Worm (Caenorhabditis elegans) whole organism, L3 larva: Measurements from ENCODE around the gene C47E8.11.

Experiments used
- R02D3.7 ChIP-seq: fragments of 150-350 bp; optimal IDR thresholded peaks from 2 replicates; lab custom pipeline; 2014; ENCODE audit warnings: missing biosample characterization, missing genetic modification characterization
- ZK546.5 ChIP-seq: sonication (generic microtip); optimal IDR thresholded peaks from 2 replicates; lab custom pipeline; 2017; ENCODE audit warnings: missing biosample characterization, missing genetic modification characterization
- aly-2 ChIP-seq: fragments of 150-350 bp; optimal IDR thresholded peaks from 2 replicates; lab custom pipeline; 2014; ENCODE audit warnings: missing biosample characterization, missing genetic modification characterization
- ama-1 ChIP-seq: fragments of 150-350 bp; optimal IDR thresholded peaks from 2 replicates; lab custom pipeline; 2018
- ceh-16 ChIP-seq: sonication (generic microtip); optimal IDR thresholded peaks from 2 replicates; lab custom pipeline; 2017; ENCODE audit warnings: missing biosample characterization, missing genetic modification characterization
- ceh-28 ChIP-seq: fragments of 150-350 bp; optimal IDR thresholded peaks from 2 replicates; lab custom pipeline; 2014; ENCODE audit warnings: missing biosample characterization, missing genetic modification reagents, missing genetic modification characterization
- ceh-82 ChIP-seq: fragments of 150-350 bp; optimal IDR thresholded peaks from 2 replicates; lab custom pipeline; 2014; ENCODE audit warnings: missing biosample characterization, missing genetic modification characterization
- ceh-9 ChIP-seq: sonication (generic microtip); optimal IDR thresholded peaks from 2 replicates; lab custom pipeline; 2018; ENCODE audit warnings: missing biosample characterization, missing genetic modification characterization
- egl-27 ChIP-seq: sonication (generic microtip); optimal IDR thresholded peaks from 4 replicates; lab custom pipeline; 2017; ENCODE audit warnings: missing biosample characterization, missing genetic modification reagents, missing genetic modification characterization
- egl-5 ChIP-seq: fragments of 150-350 bp; optimal IDR thresholded peaks from 2 replicates; lab custom pipeline; 2017; ENCODE audit warnings: missing biosample characterization, missing genetic modification reagents, missing genetic modification characterization, inconsistent platforms
- elt-1 ChIP-seq: fragments of 150-350 bp; optimal IDR thresholded peaks from 2 replicates; lab custom pipeline; 2014; ENCODE audit warnings: missing biosample characterization, missing genetic modification characterization
- elt-2 ChIP-seq: sonication (generic microtip); optimal IDR thresholded peaks from 2 replicates; lab custom pipeline; 2016; ENCODE audit warnings: missing genetic modification reagents, mild to moderate bottlenecking, missing genetic modification characterization, missing compliant biosample characterization
- elt-3 ChIP-seq, 3 experiments: fragments of 150-350 bp in 1 of 3; sonication (generic microtip) in 2 of 3; optimal IDR thresholded peaks; 2 replicates in 2 of 3; 4 replicates in 1 of 3; lab custom pipeline; 2014 to 2017; ENCODE audit warnings: missing biosample characterization in 3 of 3, missing genetic modification characterization in 3 of 3
- eor-1 ChIP-seq, 2 experiments: fragments of 150-350 bp; optimal IDR thresholded peaks; 2 replicates each; lab custom pipeline; 2014 to 2018; ENCODE audit warnings: missing biosample characterization in 2 of 2, missing genetic modification characterization in 2 of 2
- fkh-10 ChIP-seq: sonication (generic microtip); optimal IDR thresholded peaks from 2 replicates; lab custom pipeline; 2017; ENCODE audit warnings: missing biosample characterization, missing genetic modification reagents, missing genetic modification characterization
- fkh-2 ChIP-seq: fragments of 150-350 bp; optimal IDR thresholded peaks from 2 replicates; lab custom pipeline; 2014; ENCODE audit warnings: missing biosample characterization, missing genetic modification reagents, missing genetic modification characterization
- fos-1 ChIP-seq: fragments of 150-350 bp; optimal IDR thresholded peaks from 2 replicates; lab custom pipeline; 2014; ENCODE audit warnings: missing biosample characterization, missing genetic modification characterization
- hmg-11 ChIP-seq: sonication (generic microtip); optimal IDR thresholded peaks from 2 replicates; lab custom pipeline; 2016; ENCODE audit warnings: missing genetic modification characterization, missing compliant biosample characterization
- jun-1 ChIP-seq: fragments of 150-350 bp; optimal IDR thresholded peaks from 2 replicates; lab custom pipeline; 2014; ENCODE audit warnings: missing biosample characterization, missing genetic modification reagents, missing genetic modification characterization
- lin-15B ChIP-seq: fragments of 150-350 bp; optimal IDR thresholded peaks from 2 replicates; lab custom pipeline; 2014; ENCODE audit warnings: missing biosample characterization, missing genetic modification characterization
- lin-39 ChIP-seq: fragments of 150-350 bp; optimal IDR thresholded peaks from 2 replicates; lab custom pipeline; 2018; ENCODE audit warnings: missing biosample characterization, missing genetic modification reagents, missing genetic modification characterization
- lsy-12 ChIP-seq: sonication (generic microtip); optimal IDR thresholded peaks from 2 replicates; lab custom pipeline; 2016; ENCODE audit warnings: mild to moderate bottlenecking, missing genetic modification characterization, missing compliant biosample characterization
- mdl-1 ChIP-seq: fragments of 150-350 bp; optimal IDR thresholded peaks from 2 replicates; lab custom pipeline; 2014; ENCODE audit warnings: missing biosample characterization, missing genetic modification characterization
- mml-1 ChIP-seq: fragments of 150-350 bp; sonication (generic microtip); optimal IDR thresholded peaks from 3 replicates; lab custom pipeline; 2014; ENCODE audit warnings: missing biosample characterization, missing genetic modification characterization
- nfya-1 ChIP-seq: sonication (generic microtip); optimal IDR thresholded peaks from 2 replicates; lab custom pipeline; 2017; ENCODE audit warnings: missing genetic modification characterization, mild to moderate bottlenecking, missing compliant biosample characterization, antibody characterized with exemption, moderate library complexity; ENCODE audit not compliant: insufficient read depth
- nhr-11 ChIP-seq: fragments of 150-350 bp; optimal IDR thresholded peaks from 2 replicates; lab custom pipeline; 2014; ENCODE audit warnings: missing biosample characterization, missing genetic modification characterization
- nhr-12 ChIP-seq: fragments of 150-350 bp; optimal IDR thresholded peaks from 2 replicates; lab custom pipeline; 2014; ENCODE audit warnings: missing biosample characterization, missing genetic modification characterization
- nhr-23 ChIP-seq: fragments of 150-350 bp; optimal IDR thresholded peaks from 2 replicates; lab custom pipeline; 2014; ENCODE audit warnings: missing biosample characterization, missing genetic modification reagents, missing genetic modification characterization
- nhr-237 ChIP-seq: fragments of 150-350 bp; optimal IDR thresholded peaks from 2 replicates; lab custom pipeline; 2014; ENCODE audit warnings: missing biosample characterization, missing genetic modification characterization
- nhr-25 ChIP-seq: sonication (generic microtip); optimal IDR thresholded peaks from 2 replicates; lab custom pipeline; 2017; ENCODE audit warnings: missing biosample characterization, missing genetic modification characterization
- nhr-28 ChIP-seq: fragments of 150-350 bp; optimal IDR thresholded peaks from 2 replicates; lab custom pipeline; 2014; ENCODE audit warnings: missing biosample characterization, missing genetic modification characterization
- nhr-43 ChIP-seq: sonication (generic microtip); optimal IDR thresholded peaks from 2 replicates; lab custom pipeline; 2016; ENCODE audit warnings: mild to moderate bottlenecking, missing genetic modification characterization, missing compliant biosample characterization; ENCODE audit not compliant: poor library complexity, severe bottlenecking
- nhr-76 ChIP-seq: fragments of 150-350 bp; sonication (generic microtip); optimal IDR thresholded peaks from 5 replicates; lab custom pipeline; 2014; ENCODE audit warnings: missing biosample characterization, missing genetic modification characterization
- nhr-77 ChIP-seq: fragments of 150-350 bp; optimal IDR thresholded peaks from 2 replicates; lab custom pipeline; 2014; ENCODE audit warnings: missing biosample characterization, missing genetic modification characterization
- pha-4 ChIP-seq: fragments of 150-350 bp; optimal IDR thresholded peaks from 2 replicates; lab custom pipeline; 2014; ENCODE audit warnings: missing biosample characterization, missing genetic modification reagents, missing genetic modification characterization
- pqm-1 ChIP-seq: fragments of 150-350 bp; optimal IDR thresholded peaks from 2 replicates; lab custom pipeline; 2017; ENCODE audit warnings: missing biosample characterization, missing genetic modification characterization, inconsistent platforms
- sea-2 ChIP-seq: fragments of 150-350 bp; sonication (generic microtip); optimal IDR thresholded peaks from 4 replicates; lab custom pipeline; 2014; ENCODE audit warnings: missing biosample characterization, missing genetic modification reagents, missing genetic modification characterization
- skn-1 ChIP-seq: fragments of 150-350 bp; optimal IDR thresholded peaks from 2 replicates; lab custom pipeline; 2014; ENCODE audit warnings: missing biosample characterization, missing genetic modification characterization
- snpc-4 ChIP-seq: fragments of 150-350 bp; optimal IDR thresholded peaks from 2 replicates; lab custom pipeline; 2014; ENCODE audit warnings: missing biosample characterization, missing genetic modification characterization
- tbx-2 ChIP-seq: sonication (generic microtip); optimal IDR thresholded peaks from 2 replicates; lab custom pipeline; 2016; ENCODE audit warnings: mild to moderate bottlenecking, missing genetic modification characterization, missing compliant biosample characterization
- unc-39 ChIP-seq: sonication (generic microtip); optimal IDR thresholded peaks from 4 replicates; lab custom pipeline; 2017; ENCODE audit warnings: missing biosample characterization, missing genetic modification characterization
- unc-62 ChIP-seq: fragments of 150-350 bp; sonication (generic microtip); optimal IDR thresholded peaks from 4 replicates; lab custom pipeline; 2014; ENCODE audit warnings: missing biosample characterization, missing genetic modification reagents, missing genetic modification characterization
- zag-1 ChIP-seq: fragments of 150-350 bp; optimal IDR thresholded peaks from 2 replicates; lab custom pipeline; 2014; ENCODE audit warnings: missing biosample characterization, missing genetic modification characterization
- ztf-11 ChIP-seq: fragments of 150-350 bp; optimal IDR thresholded peaks from 2 replicates; lab custom pipeline; 2014; ENCODE audit warnings: missing biosample characterization, missing genetic modification characterization
- ztf-4 ChIP-seq: fragments of 150-350 bp; optimal IDR thresholded peaks from 2 replicates; lab custom pipeline; 2014; ENCODE audit warnings: missing biosample characterization, missing genetic modification characterization

The C47E8.11 gene

DNA sequence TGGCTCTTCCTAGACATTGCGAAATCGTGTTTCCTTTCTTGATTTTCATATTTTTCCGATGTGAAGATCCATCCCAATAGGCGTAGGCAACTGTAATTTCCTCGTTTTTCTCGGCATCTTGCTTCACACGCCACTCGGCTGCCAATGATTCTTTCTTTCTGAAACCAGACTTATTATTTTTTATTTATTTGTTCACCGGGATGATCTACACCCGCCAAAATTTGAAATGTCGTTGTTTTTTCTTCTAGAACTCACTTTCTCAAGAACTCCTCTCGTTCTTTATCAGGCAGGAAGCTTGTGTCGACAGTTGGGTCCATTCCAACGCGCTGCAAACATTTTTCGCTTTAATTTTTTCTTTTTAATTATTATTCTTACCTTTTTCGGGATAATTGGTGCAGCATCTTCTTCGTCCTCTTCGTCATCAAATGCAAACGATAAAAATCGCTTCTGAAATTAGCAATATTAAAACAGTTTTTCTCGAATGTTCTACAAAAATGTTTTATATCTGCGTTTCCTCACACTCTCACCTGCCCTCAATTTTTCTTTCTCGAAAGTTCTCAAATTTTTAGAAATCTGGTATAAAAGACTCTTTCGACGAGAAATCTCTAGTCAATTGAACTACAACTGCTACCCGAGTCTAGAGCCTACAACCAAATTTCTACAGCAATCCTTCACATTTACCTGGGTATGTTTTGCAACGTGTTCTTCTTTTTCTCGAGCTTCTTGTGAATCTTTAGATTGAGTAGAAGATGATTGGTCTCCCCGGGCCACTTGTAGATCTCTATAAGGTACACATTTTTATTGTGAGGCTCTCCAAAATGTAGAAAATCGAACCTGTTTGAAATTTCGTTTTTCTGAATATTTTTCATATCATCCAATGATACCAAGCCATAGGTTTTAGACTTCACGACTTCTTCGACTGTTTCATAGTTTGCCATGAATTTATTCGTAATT, 3.8 kb upstream of the C47E8.11 start, which contains the start of gene hsp-90:
Gene hsp-90 (plus strand): TSS at position 560 of the 954 bp plus-strand sequence.
- TF ChIP-seq lsy-12 (tag; lab: Kevin White, UChicago), result no peak
- TF ChIP-seq nhr-237 (tag; lab: Kevin White, UChicago), result no peak
- no peak for TF ChIP-seq aly-2 (tag; lab: Kevin White, UChicago)
- TF ChIP-seq eor-1 (tag; optimal IDR thresholded peaks at IDR 0.05; lab: Kevin White, UChicago), result no peak
- TF ChIP-seq ama-1 (lab: Kevin White, UChicago), result peak; percentile 47
- no peak for TF ChIP-seq skn-1 (tag; lab: Kevin White, UChicago)
- no peak for TF ChIP-seq zag-1 (tag; lab: Kevin White, UChicago)
- peak; percentile 6 for TF ChIP-seq elt-2 (tag; lab: Kevin White, UChicago)
- TF ChIP-seq mdl-1 (tag; lab: Kevin White, UChicago), result no peak
- TF ChIP-seq nhr-25, result peak; percentile 23
- TF ChIP-seq ztf-11 (tag; lab: Kevin White, UChicago), result no peak
- no peak for TF ChIP-seq sea-2 (GFP tag; lab: Kevin White, UChicago)
- TF ChIP-seq ceh-28 (tag; lab: Kevin White, UChicago), result no peak
- TF ChIP-seq nhr-11, result no peak
- TF ChIP-seq nhr-23, result peak; percentile 9
- no peak for TF ChIP-seq nhr-28
- TF ChIP-seq elt-1 (tag; lab: Kevin White, UChicago), result no peak

DNA sequence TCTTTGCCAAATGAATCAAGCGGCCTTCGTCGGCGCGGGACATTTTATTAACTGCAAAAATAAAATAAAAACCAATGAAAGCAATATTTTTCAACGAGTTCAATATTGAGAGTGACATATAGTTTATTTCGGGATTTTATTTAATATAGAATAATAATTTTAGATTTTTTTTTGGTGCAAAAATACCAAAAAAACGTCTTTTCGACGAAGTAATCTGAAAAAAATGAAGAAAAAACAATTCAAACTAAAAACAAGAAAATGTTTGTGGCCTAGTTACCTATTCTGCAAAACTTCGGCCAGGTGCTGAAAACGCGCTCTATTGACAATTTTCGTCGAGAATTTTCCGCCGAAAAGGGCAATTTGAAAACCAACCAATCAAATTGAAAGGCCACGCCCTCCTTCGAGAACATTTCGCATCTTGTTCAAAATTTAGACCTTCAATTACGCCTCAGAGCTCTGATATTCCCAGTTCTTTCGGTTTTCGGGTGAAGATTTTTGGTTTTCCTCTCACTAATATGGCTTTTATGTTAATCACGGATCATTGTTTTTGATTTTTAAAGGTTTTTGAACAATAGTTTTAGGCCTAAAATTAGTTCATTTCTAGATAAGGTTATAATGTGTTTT, 2.9 kb upstream of the C47E8.11 start, which contains the start of gene C47E8.4:
Gene C47E8.4 (minus strand): TSS at position 51 of the 624 bp plus-strand sequence.
- TF ChIP-seq lin-15B (tag; lab: Kevin White, UChicago) (peak; percentile 100), fos-1 (tag; lab: Kevin White, UChicago) (peak; percentile 67), ceh-16 (tag; lab: Kevin White, UChicago) (no peak), zag-1 (tag; lab: Kevin White, UChicago) (peak; percentile 66), nhr-237 (tag; lab: Kevin White, UChicago) (peak; percentile 30), fkh-2 (no peak), elt-2 (tag; lab: Kevin White, UChicago) (peak; percentile 79), mdl-1 (tag; lab: Kevin White, UChicago) (no peak), ceh-9 (tag; lab: Kevin White, UChicago) (no peak), pqm-1 (tag; lab: Kevin White, UChicago) (peak; percentile 86), ztf-4 (tag; lab: Kevin White, UChicago) (peak; percentile 93), nhr-76 (tag; lab: Kevin White, UChicago) (peak; percentile 66), jun-1 (tag; lab: Kevin White, UChicago) (peak; percentile 98), pha-4 (tag; lab: Kevin White, UChicago) (peak; percentile 98), snpc-4 (tag; lab: Kevin White, UChicago) (peak; percentile 90), ZK546.5 (tag; lab: Kevin White, UChicago) (peak; percentile 39), ceh-82 (tag; lab: Kevin White, UChicago) (peak; percentile 72), lin-39 (peak; percentile 93), nhr-77 (tag; lab: Kevin White, UChicago) (peak; percentile 89), tbx-2 (tag; lab: Kevin White, UChicago) (peak; percentile 95), nhr-25 (peak; percentile 98), sea-2 (GFP tag; lab: Kevin White, UChicago) (no peak), nhr-28 (peak; percentile 61), R02D3.7 (peak; percentile 89), unc-62 (peak; percentile 87), nhr-23 (peak; percentile 98), ama-1 (lab: Kevin White, UChicago) (peak; percentile 91), nhr-12 (no peak), nfya-1 (tag; lab: Kevin White, UChicago) (peak; percentile 100), ceh-28 (tag; lab: Kevin White, UChicago) (peak; percentile 93), egl-5 (tag; lab: Kevin White, UChicago) (peak; percentile 94), egl-27 (tag; lab: Kevin White, UChicago) (peak; percentile 84), elt-1 (tag; lab: Kevin White, UChicago) (peak; percentile 80), aly-2 (tag; lab: Kevin White, UChicago) (no peak), mml-1 (tag; lab: Kevin White, UChicago) (no peak), nhr-11 (peak; percentile 93), hmg-11 (tag; lab: Kevin White, UChicago) (peak; percentile 83), lsy-12 (tag; lab: Kevin White, UChicago) (peak; percentile 99), elt-3 (tag; optimal IDR thresholded peaks at IDR 0.05; lab: Kevin White, UChicago) (peak in 1 of 3 experiments; percentile 52), unc-39 (tag; lab: Kevin White, UChicago) (no peak), ztf-11 (tag; lab: Kevin White, UChicago) (no peak), skn-1 (tag; lab: Kevin White, UChicago) (peak; percentile 84), fkh-10 (GFP tag; lab: Kevin White, UChicago) (peak; percentile 98), nhr-43 (tag; lab: Kevin White, UChicago) (peak; percentile 98), eor-1 (tag; optimal IDR thresholded peaks at IDR 0.05; lab: Kevin White, UChicago) (peak in 1 of 2 experiments; percentile 82)
